Worm (Caenorhabditis elegans): Measurements from ENCODE around the gene K07G6.1.

ce11 chrII:1756582-1756981 is 15.2 kb downstream of the K07G6.1 start, which contains the start of gene fbxb-53:
- TF ChIP-seq ces-1 (GFP tag; optimal IDR thresholded peaks at IDR 0.05): no peak
- TF ChIP-seq R02D3.7 (tag; optimal IDR thresholded peaks at IDR 0.05): no peak
- no peak for TF ChIP-seq unc-130 (GFP tag; optimal IDR thresholded peaks at IDR 0.05)
- no peak for TF ChIP-seq zag-1 (tag; optimal IDR thresholded peaks at IDR 0.05)
- no peak for TF ChIP-seq snpc-4 (tag; optimal IDR thresholded peaks at IDR 0.05)
- TF ChIP-seq unc-39 (tag; optimal IDR thresholded peaks at IDR 0.05): no peak
- TF ChIP-seq lsy-2 (tag; optimal IDR thresholded peaks at IDR 0.05): no peak
- no peak for TF ChIP-seq daf-19 (GFP tag; conservative IDR thresholded peaks at IDR 0.05)
- TF ChIP-seq attf-4 (tag; optimal IDR thresholded peaks at IDR 0.05): no peak
- TF ChIP-seq sdz-12 (GFP tag; optimal IDR thresholded peaks at IDR 0.05): no peak
- TF ChIP-seq mxl-3 (GFP tag; optimal IDR thresholded peaks at IDR 0.05): no peak
- TF ChIP-seq Y75B8A.6 (GFP tag; IDR thresholded peaks at IDR 0.05): no peak
- TF ChIP-seq spr-3 (GFP tag; optimal IDR thresholded peaks at IDR 0.05): no peak
- TF ChIP-seq ama-1 (optimal IDR thresholded peaks at IDR 0.05): no peak

Measured in whole organism, L4 larva.